Worm (Caenorhabditis elegans) whole organism, midembryonic: ENCODE results near the gene ptr-1.

ENCODE experiments used
- cog-1 ChIP-seq: sonication (generic microtip); optimal IDR thresholded peaks from 2 replicates; lab custom pipeline; 2016; ENCODE audit warnings: missing genetic modification characterization, missing compliant biosample characterization
- flt-1 ChIP-seq: fragments of 200-800 bp; sonication (Bioruptor generic); IDR thresholded peaks from 2 replicates; pipeline ENCODE4 v1.3.6; 2022; ENCODE audit warnings: missing genetic modification characterization, missing compliant biosample characterization
- ref-1 ChIP-seq: fragments of 200-800 bp; sonication (Bioruptor generic); conservative IDR thresholded peaks from 2 replicates; pipeline ENCODE4 v1.3.6; 2022; ENCODE audit warnings: missing genetic modification reagents, missing genetic modification characterization, missing compliant biosample characterization

DNA sequence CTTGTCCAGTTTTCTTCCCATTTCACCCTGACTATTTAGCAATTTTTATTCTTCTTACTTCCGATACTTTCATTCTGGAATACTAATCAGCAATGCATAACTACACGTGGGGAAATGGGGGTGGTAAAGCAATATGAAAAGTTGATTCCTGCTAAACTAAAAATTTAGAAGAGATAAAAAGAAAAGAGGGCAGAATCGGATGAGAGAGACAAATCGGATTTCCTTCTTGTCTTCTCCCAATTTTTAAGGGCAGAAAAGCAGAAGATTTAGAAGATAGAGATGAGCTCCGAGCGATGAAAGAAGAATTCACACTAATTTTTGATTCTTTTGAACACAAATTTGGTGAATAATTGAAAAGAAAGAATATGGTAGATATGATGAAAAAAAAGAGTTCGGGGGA, 12.5 kb upstream of the ptr-1 start:
- TF ChIP-seq ref-1 (GFP tag; lab: Robert Waterston, UW) = no peak
- no peak for TF ChIP-seq cog-1 (tag; lab: Kevin White, UChicago)
- TF ChIP-seq flt-1 (GFP tag; lab: Robert Waterston, UW) = no peak
